Worm (Caenorhabditis elegans): ENCODE data around the gene K09C4.1.

The K09C4.1 gene

DNA sequence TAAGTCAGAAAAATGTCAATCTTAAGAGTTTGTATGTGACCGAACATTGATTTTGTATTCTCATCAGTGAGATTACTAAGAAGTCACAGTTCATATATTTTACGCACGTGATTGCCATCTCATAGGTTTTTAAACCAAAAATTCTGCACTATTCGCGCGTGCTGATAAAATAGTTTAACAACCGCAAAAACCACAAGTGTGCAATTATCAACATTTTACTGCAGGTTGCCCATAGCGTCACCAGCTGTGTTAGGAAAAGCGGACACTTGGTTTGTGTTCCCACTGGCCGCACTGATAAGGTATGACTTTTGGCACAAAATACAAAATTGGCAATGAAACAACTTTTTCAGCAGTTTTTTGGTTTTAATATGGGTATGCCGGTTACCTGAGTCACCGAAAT, 8.5 kb upstream of the K09C4.1 start:
- no peak for TF ChIP-seq alr-1 (tag; optimal IDR thresholded peaks at IDR 0.05; ENCODE audit: borderline replicate concordance)
- peak; percentile 95 for TF ChIP-seq elt-2 (tag; optimal IDR thresholded peaks at IDR 0.05)
- TF ChIP-seq lin-35 (GFP tag; optimal IDR thresholded peaks at IDR 0.05) = peak in 1 of 2 experiments; percentile 26
- TF ChIP-seq zip-4 (GFP tag; optimal IDR thresholded peaks at IDR 0.05) = no peak
- peak; percentile 21 for TF ChIP-seq nhr-20 (tag; optimal IDR thresholded peaks at IDR 0.05)
- no peak for TF ChIP-seq mab-9 (GFP tag; IDR thresholded peaks at IDR 0.05)
- peak in 1 of 2 experiments; percentile 42 for TF ChIP-seq mdl-1 (tag; optimal IDR thresholded peaks at IDR 0.05)
- TF ChIP-seq ets-5 (GFP tag; IDR thresholded peaks at IDR 0.05) = no peak
- TF ChIP-seq aha-1 (tag; optimal IDR thresholded peaks at IDR 0.05) = no peak
- TF ChIP-seq nhr-90 (tag; optimal IDR thresholded peaks at IDR 0.05; ENCODE audit: poor library complexity) = peak; percentile 34

DNA sequence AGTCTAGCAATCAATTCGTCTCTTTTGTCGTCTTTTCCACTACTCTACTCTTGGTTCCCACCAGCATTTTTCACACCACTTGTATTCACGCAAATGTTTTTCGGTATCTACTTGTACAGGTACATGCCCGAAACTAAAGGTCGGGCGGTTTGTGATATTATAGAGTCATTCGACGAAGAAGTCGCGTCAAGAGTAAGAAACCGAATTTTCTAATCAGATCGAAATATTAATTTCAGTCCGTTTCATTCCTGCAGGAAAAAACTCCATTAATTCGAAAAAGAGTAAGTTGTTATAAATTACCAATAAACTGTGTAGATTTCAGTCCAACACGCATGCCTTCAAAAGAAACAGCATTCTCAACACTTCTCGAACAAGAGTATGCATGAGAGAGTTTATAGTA, 6.7 kb upstream of the K09C4.1 start:
- TF ChIP-seq sptf-1 (tag; optimal IDR thresholded peaks at IDR 0.05) (no peak), mdl-1 (tag; optimal IDR thresholded peaks at IDR 0.05) (no peak), hlh-4 (tag; optimal IDR thresholded peaks at IDR 0.05) (no peak), skn-1 (tag; optimal IDR thresholded peaks at IDR 0.05) (no peak), nhr-12 (tag; optimal IDR thresholded peaks at IDR 0.05) (no peak)

DNA sequence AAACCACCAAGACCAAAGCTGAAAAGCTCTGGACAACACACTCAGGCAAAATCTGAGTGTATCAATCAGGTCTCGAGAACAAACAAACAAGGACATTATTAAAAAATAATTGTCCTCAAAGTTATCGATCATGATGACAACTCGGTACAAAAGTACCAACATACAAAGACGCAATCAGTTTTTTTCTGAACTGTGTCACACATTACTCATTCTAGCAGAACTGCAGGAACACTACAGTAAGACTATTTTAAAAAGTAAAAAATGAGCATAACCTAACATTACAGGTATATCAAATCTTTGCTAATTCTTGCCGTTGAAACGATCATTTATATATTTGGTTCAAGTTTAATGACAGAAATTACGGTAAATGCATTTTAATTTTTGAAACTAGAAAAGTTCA, 2.5 kb upstream of the K09C4.1 start, which contains the start of gene K09C4.2:
TSS of gene K09C4.2 (plus strand) at position 301 of the 400 bp plus-strand sequence.
- TF ChIP-seq elt-3 (tag; optimal IDR thresholded peaks at IDR 0.05) = no peak
- no peak for TF ChIP-seq nhr-77 (tag; optimal IDR thresholded peaks at IDR 0.05)
- no peak for TF ChIP-seq nhr-76 (tag; optimal IDR thresholded peaks at IDR 0.05)
- TF ChIP-seq fkh-10 (GFP tag; optimal IDR thresholded peaks at IDR 0.05) = no peak
- TF ChIP-seq elt-2 (tag; optimal IDR thresholded peaks at IDR 0.05) = no peak
- no peak for TF ChIP-seq lin-13 (GFP tag; optimal IDR thresholded peaks at IDR 0.05)
- no peak for TF ChIP-seq ceh-8 (GFP tag; optimal IDR thresholded peaks at IDR 0.05)
- no peak for TF ChIP-seq unc-62 (GFP tag; optimal IDR thresholded peaks at IDR 0.05)
- TF ChIP-seq ceh-82 (tag; optimal IDR thresholded peaks at IDR 0.05) = no peak
- TF ChIP-seq unc-86 (tag; optimal IDR thresholded peaks at IDR 0.05) = no peak
- TF ChIP-seq lsy-2 (tag; optimal IDR thresholded peaks at IDR 0.05) = no peak
- TF ChIP-seq ces-1 (GFP tag; optimal IDR thresholded peaks at IDR 0.05) = no peak
- TF ChIP-seq sox-4 (tag; optimal IDR thresholded peaks at IDR 0.05) = no peak
- no peak for TF ChIP-seq isw-1 (GFP tag; IDR thresholded peaks at IDR 0.05)
- no peak for TF ChIP-seq aha-1 (tag; optimal IDR thresholded peaks at IDR 0.05)
- TF ChIP-seq fos-1 (tag; optimal IDR thresholded peaks at IDR 0.05) = no peak
- TF ChIP-seq pax-3 (tag; optimal IDR thresholded peaks at IDR 0.05) = no peak
- no peak for TF ChIP-seq nhr-28 (tag; optimal IDR thresholded peaks at IDR 0.05)

DNA sequence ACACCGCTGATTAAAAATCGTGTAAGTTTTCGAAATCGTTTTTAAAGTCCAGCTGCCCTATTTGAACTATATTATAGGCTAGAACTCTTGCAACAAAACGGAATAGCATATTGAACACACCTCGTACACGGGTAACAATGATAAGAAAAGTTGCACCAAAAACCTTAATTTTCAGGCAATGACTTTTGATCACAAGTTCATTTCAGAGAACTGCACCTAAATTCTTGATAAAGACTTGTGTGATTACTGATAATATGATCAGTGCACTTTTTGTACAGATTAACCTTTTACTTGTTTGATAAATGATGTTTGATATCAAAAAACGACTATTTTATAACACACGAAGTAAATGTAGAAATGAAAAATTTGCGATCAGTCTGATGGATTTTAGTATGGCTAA, 870 bp upstream of the K09C4.1 start:
- TF ChIP-seq elt-2 (tag; optimal IDR thresholded peaks at IDR 0.05) (peak; percentile 87), lin-14 (GFP tag; optimal IDR thresholded peaks at IDR 0.05) (no peak), nhr-90 (tag; optimal IDR thresholded peaks at IDR 0.05; ENCODE audit: poor library complexity) (no peak), ces-1 (GFP tag; optimal IDR thresholded peaks at IDR 0.05) (no peak), C16A3.4 (tag; optimal IDR thresholded peaks at IDR 0.05) (no peak), nhr-20 (tag; optimal IDR thresholded peaks at IDR 0.05) (peak; percentile 29), sptf-1 (tag; optimal IDR thresholded peaks at IDR 0.05) (no peak), ceh-8 (GFP tag; optimal IDR thresholded peaks at IDR 0.05) (no peak), dpl-1 (GFP tag; optimal IDR thresholded peaks at IDR 0.05) (no peak), F16B12.6 (tag; optimal IDR thresholded peaks at IDR 0.05) (no peak), elt-3 (tag; optimal IDR thresholded peaks at IDR 0.05) (no peak), ceh-88 (GFP tag; IDR thresholded peaks at IDR 0.05) (no peak)

DNA sequence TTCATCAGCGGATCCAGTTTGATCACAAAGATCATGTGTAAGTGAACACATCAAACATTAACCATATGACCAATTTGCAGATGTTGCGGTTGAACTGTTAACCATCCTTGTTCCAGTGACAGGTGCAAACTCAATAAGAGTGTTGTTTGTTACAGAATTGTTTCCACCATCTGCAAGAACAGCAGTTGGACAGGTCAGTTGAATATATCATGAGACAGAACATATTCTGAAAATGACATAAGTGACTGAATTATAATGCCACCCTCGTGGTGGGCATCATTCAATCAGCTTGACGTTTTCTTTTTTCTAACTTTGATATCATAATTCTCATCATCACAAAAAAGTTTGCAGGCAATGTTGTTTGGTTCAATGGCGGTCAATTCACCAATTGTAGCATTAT, 1.9 kb downstream of the K09C4.1 start:
- TF ChIP-seq pag-3 (tag; optimal IDR thresholded peaks at IDR 0.05; ENCODE audit: borderline replicate concordance, insufficient read depth) = no peak
- TF ChIP-seq snpc-4 (tag; optimal IDR thresholded peaks at IDR 0.05) = no peak
- TF ChIP-seq nhr-47 (tag; optimal IDR thresholded peaks at IDR 0.05) = no peak
- no peak for TF ChIP-seq fkh-10 (GFP tag; optimal IDR thresholded peaks at IDR 0.05)
- no peak for TF ChIP-seq nhr-76 (tag; optimal IDR thresholded peaks at IDR 0.05)
- no peak for TF ChIP-seq zip-4 (GFP tag; optimal IDR thresholded peaks at IDR 0.05)
- TF ChIP-seq nhr-90 (tag; optimal IDR thresholded peaks at IDR 0.05; ENCODE audit: poor library complexity) = no peak
- TF ChIP-seq nhr-84 (tag; optimal IDR thresholded peaks at IDR 0.05) = no peak
- no peak for TF ChIP-seq snu-23 (GFP tag; optimal IDR thresholded peaks at IDR 0.05)
- TF ChIP-seq fos-1 (tag; optimal IDR thresholded peaks at IDR 0.05) = no peak
- no peak for TF ChIP-seq hpl-2 (GFP tag; optimal IDR thresholded peaks at IDR 0.05)
- no peak for TF ChIP-seq xbp-1 (tag; optimal IDR thresholded peaks at IDR 0.05)
- no peak for TF ChIP-seq nhr-19 (GFP tag; conservative IDR thresholded peaks at IDR 0.05)
- TF ChIP-seq irx-1 (tag; optimal IDR thresholded peaks at IDR 0.05) = no peak
- no peak for TF ChIP-seq skn-1 (tag; optimal IDR thresholded peaks at IDR 0.05)
- TF ChIP-seq ceh-90 (tag; optimal IDR thresholded peaks at IDR 0.05) = no peak
